Fruit fly (Drosophila melanogaster) whole organism, prepupa: Measurements from ENCODE around the gene rdx.

Experiments used
- CG6808 ChIP-seq: fragments of 200-800 bp; sonication (Bioruptor generic); optimal IDR thresholded peaks from 3 replicates; lab custom pipeline; 2017; ENCODE audit warnings: missing biosample characterization, missing genetic modification characterization, mild to moderate bottlenecking, moderate library complexity, missing genetic modification reagents
- pdm3 ChIP-seq: fragments of 200-800 bp; sonication (Bioruptor generic); optimal IDR thresholded peaks from 3 replicates; lab custom pipeline; 2016; ENCODE audit warnings: missing biosample characterization, missing genetic modification characterization
- salr ChIP-seq, 2 experiments: fragments of 200-800 bp; sonication (Bioruptor generic); optimal IDR thresholded peaks; 3 replicates each; lab custom pipeline; 2016 to 2018; ENCODE audit warnings: missing biosample characterization in 2 of 2, missing genetic modification characterization in 2 of 2, mild to moderate bottlenecking in 1 of 2

DNA sequence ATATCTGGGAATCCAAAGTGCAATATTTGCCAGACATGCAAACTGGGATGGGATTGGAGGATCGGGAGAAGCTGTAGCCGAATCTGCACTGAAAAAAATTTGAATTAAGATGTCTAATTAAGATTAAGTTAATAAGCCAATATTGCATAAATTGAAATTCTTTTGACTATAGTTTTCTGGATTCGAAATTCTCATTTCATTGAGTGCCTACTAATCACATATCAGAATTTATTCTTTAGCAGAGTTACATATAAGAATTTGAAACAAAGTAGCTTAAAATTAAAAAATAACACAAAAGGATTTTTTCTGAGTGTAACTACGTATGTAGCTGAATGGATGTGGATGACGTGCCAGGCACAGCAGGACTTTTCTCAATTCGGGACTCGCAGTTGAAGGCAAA lies 100.0 kb downstream of the rdx start:
- TF ChIP-seq CG6808 (GFP tag; lab: Kevin White, UChicago) (no peak), salr (GFP tag; optimal IDR thresholded peaks at IDR 0.05; lab: Kevin White, UChicago) (no peak), pdm3 (GFP tag; lab: Kevin White, UChicago) (peak; percentile 26)
